Fruit fly (Drosophila melanogaster): ENCODE data around the gene CG15771.

CG15771 gene

DNA sequence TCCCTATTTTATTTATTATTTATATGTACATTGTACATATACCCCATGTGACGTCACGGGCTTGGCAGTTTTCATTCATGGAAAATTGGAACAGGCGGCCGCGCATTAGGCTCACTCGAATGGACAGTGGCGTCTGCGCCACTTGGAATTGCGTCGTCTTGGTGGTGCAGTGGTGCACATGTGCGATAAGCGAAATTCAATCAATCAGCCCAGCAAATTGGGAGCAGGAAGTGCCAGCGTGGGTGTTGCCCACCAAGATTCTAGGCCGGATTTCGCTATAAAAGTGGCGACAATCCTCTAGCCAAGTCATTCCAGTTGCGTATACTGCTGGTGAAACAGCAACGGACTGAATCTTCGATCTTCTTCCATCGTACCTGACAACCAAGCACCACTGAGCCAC lies 36.5 kb downstream of the CG15771 start, which contains the start of gene CG12239:
Gene CG12239, plus strand, starts transcription at position 301 of the 400 bp plus-strand sequence.
- no peak for TF ChIP-seq GATAd (GFP tag; optimal IDR thresholded peaks at IDR 0.05)
- TF ChIP-seq usp (GFP tag; optimal IDR thresholded peaks at IDR 0.05), result no peak
- TF ChIP-seq ey (GFP tag; optimal IDR thresholded peaks at IDR 0.05), result no peak
- no peak for TF ChIP-seq Myc (optimal IDR thresholded peaks at IDR 0.05)
- no peak for TF ChIP-seq Dfd (GFP tag; optimal IDR thresholded peaks at IDR 0.05)

dm6 chrX:5800634-5801033 lies 45.3 kb downstream of the CG15771 start:
- TF ChIP-seq ey (GFP tag; optimal IDR thresholded peaks at IDR 0.05), result peak; percentile 0
- no peak for TF ChIP-seq CrebA (GFP tag; optimal IDR thresholded peaks at IDR 0.05; ENCODE audit: borderline replicate concordance)
- TF ChIP-seq HLH106 (tag; optimal IDR thresholded peaks at IDR 0.05), result peak; percentile 21
- no peak for TF ChIP-seq OdsH (GFP tag; optimal IDR thresholded peaks at IDR 0.05)
- peak; percentile 11 for TF ChIP-seq h (GFP tag; optimal IDR thresholded peaks at IDR 0.05)
- peak in 1 of 2 experiments; percentile 5 for TF ChIP-seq foxo (GFP tag; optimal IDR thresholded peaks at IDR 0.05)

DNA sequence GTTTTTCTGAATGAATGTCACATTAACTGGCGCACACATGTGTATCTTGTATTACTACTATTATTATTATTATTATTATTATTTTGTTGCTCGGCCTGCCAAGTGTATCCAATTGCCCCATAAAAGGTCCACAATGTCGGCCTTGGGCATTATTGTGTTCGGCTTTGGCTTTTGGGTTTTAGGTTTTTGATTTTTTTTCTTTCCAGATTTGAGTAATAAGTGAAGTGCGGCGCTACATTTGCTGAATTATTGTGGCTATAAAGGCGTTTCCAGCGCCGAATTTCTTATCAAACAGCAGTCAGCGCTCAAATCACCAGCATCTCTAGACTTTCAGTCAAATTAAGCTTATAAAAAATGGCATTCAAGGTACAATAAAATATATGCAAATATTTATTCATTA lies 49.0 kb downstream of the CG15771 start, which contains the start of gene Cpr5C:
Gene Cpr5C, plus strand, starts transcription at position 301 of the 400 bp plus-strand sequence.
- TF ChIP-seq CG32264 (GFP tag; optimal IDR thresholded peaks at IDR 0.05) (no peak), usp (GFP tag; optimal IDR thresholded peaks at IDR 0.05) (no peak), Hr78 (GFP tag; optimal IDR thresholded peaks at IDR 0.05) (no peak), sv (GFP tag; optimal IDR thresholded peaks at IDR 0.05) (no peak), woc (GFP tag; optimal IDR thresholded peaks at IDR 0.05) (no peak), rgr (GFP tag; optimal IDR thresholded peaks at IDR 0.05) (no peak), fru (GFP tag; optimal IDR thresholded peaks at IDR 0.05) (no peak), tai (GFP tag; optimal IDR thresholded peaks at IDR 0.05) (no peak), Hnf4 (GFP tag; optimal IDR thresholded peaks at IDR 0.05) (no peak), dmrt93B (GFP tag; optimal IDR thresholded peaks at IDR 0.05) (no peak), h (GFP tag; optimal IDR thresholded peaks at IDR 0.05) (no peak), pan (optimal IDR thresholded peaks at IDR 0.05) (no peak), HLH106 (tag; optimal IDR thresholded peaks at IDR 0.05) (no peak), br (GFP tag; optimal IDR thresholded peaks at IDR 0.05) (no peak), N (GFP tag; optimal IDR thresholded peaks at IDR 0.05) (no peak), Hr83 (GFP tag; optimal IDR thresholded peaks at IDR 0.05; ENCODE audit: poor library complexity, severe bottlenecking) (no peak), CG9705 (GFP tag; optimal IDR thresholded peaks at IDR 0.05) (no peak), dl (GFP tag; optimal IDR thresholded peaks at IDR 0.05; ENCODE audit: insufficient read depth in 1 of 2, partially characterized antibody in 2 of 2) (no peak), Abd-B (GFP tag; optimal IDR thresholded peaks at IDR 0.05) (no peak)

- TF ChIP-seq HLH106 (tag; optimal IDR thresholded peaks at IDR 0.05) (no peak), Hnf4 (GFP tag; optimal IDR thresholded peaks at IDR 0.05) (no peak), OdsH (GFP tag; optimal IDR thresholded peaks at IDR 0.05) (no peak)
These were observed 53.3 kb downstream of the CG15771 start, which contains the start of gene Prosbeta2R1 for dm6 chrX:5808654-5809053. Gene Prosbeta2R1, plus strand, starts transcription at chrX:5808954.

Data from whole organism, wandering third instar larva.